Worm (Caenorhabditis elegans) whole organism, early embryonic: ENCODE data around the gene F57G12.2.

Experiments
- B0310.2 ChIP-seq: sonication (generic microtip); optimal IDR thresholded peaks from 2 replicates; lab custom pipeline; 2016; ENCODE audit warnings: mild to moderate bottlenecking, missing genetic modification characterization, missing compliant biosample characterization
- aly-1 ChIP-seq: sonication (generic microtip); optimal IDR thresholded peaks from 2 replicates; lab custom pipeline; 2016; ENCODE audit warnings: missing genetic modification characterization, missing compliant biosample characterization
- ama-1 ChIP-seq: fragments of 150-350 bp; optimal IDR thresholded peaks from 2 replicates; lab custom pipeline; 2014
- ceh-13 ChIP-seq: fragments of 200-800 bp; sonication (Bioruptor generic); optimal IDR thresholded peaks from 2 replicates; lab custom pipeline; 2018; ENCODE audit warnings: mild to moderate bottlenecking, missing genetic modification characterization, missing compliant biosample characterization
- ets-7 ChIP-seq: sonication (generic microtip); optimal IDR thresholded peaks from 2 replicates; lab custom pipeline; 2016; ENCODE audit warnings: missing genotype, missing genetic modification characterization, missing compliant biosample characterization
- pes-1 ChIP-seq: fragments of 200-800 bp; sonication (Bioruptor generic); IDR thresholded peaks from 2 replicates; pipeline ENCODE4 v1.3.6; 2022; ENCODE audit warnings: missing genetic modification reagents, missing genetic modification characterization, missing compliant biosample characterization
- scrt-1 ChIP-seq: fragments of 200-800 bp; sonication (Bioruptor generic); IDR thresholded peaks from 2 replicates; pipeline ENCODE4 v1.3.6; 2022; ENCODE audit warnings: missing genetic modification characterization, missing compliant biosample characterization
- tra-4 ChIP-seq: sonication (generic microtip); optimal IDR thresholded peaks from 2 replicates; lab custom pipeline; 2017; ENCODE audit warnings: missing genetic modification characterization, missing compliant biosample characterization

ce11 chrX:12188280-12189071 lies 28.6 kb upstream of the F57G12.2 start:
- TF ChIP-seq scrt-1, result no peak
- TF ChIP-seq aly-1 (tag; lab: Kevin White, UChicago), result no peak
- TF ChIP-seq ceh-13 (GFP tag; lab: Kevin White, UChicago), result no peak
- no peak for TF ChIP-seq pes-1 (GFP tag; lab: Robert Waterston, UW)
- no peak for TF ChIP-seq tra-4
- no peak for TF ChIP-seq ama-1 (lab: Kevin White, UChicago)
- TF ChIP-seq B0310.2, result no peak
- TF ChIP-seq ets-7, result no peak
